Worm (Caenorhabditis elegans) whole organism, L2 larva: ENCODE results near the gene F53F8.6.

Source experiments
- C34F6.9 ChIP-seq: fragments of 150-350 bp; optimal IDR thresholded peaks from 2 replicates; lab custom pipeline; 2014; ENCODE audit warnings: missing biosample characterization, missing genetic modification characterization
- F13H6.1 ChIP-seq: sonication (generic microtip); optimal IDR thresholded peaks from 2 replicates; lab custom pipeline; 2016; ENCODE audit warnings: missing genetic modification characterization, missing compliant biosample characterization
- ZK546.5 ChIP-seq: sonication (generic microtip); optimal IDR thresholded peaks from 2 replicates; lab custom pipeline; 2017; ENCODE audit warnings: missing biosample characterization, missing genetic modification characterization
- alr-1 ChIP-seq: fragments of 150-350 bp; optimal IDR thresholded peaks from 2 replicates; lab custom pipeline; 2014; ENCODE audit warnings: missing biosample characterization, missing genetic modification characterization
- blmp-1 ChIP-seq: sonication (generic microtip); optimal IDR thresholded peaks from 2 replicates; lab custom pipeline; 2017; ENCODE audit warnings: missing genetic modification characterization, mild to moderate bottlenecking, missing compliant biosample characterization, antibody characterized with exemption, moderate library complexity; ENCODE audit not compliant: insufficient read depth
- crh-2 ChIP-seq: sonication (generic microtip); optimal IDR thresholded peaks from 2 replicates; lab custom pipeline; 2017; ENCODE audit warnings: missing biosample characterization, missing genetic modification characterization
- elt-3 ChIP-seq: sonication (generic microtip); optimal IDR thresholded peaks from 2 replicates; lab custom pipeline; 2017; ENCODE audit warnings: missing biosample characterization, missing genetic modification characterization
- gmeb-1 ChIP-seq: fragments of 150-350 bp; optimal IDR thresholded peaks from 2 replicates; lab custom pipeline; 2014; ENCODE audit warnings: missing biosample characterization, missing genetic modification characterization
- lin-11 ChIP-seq: fragments of 150-350 bp; sonication (generic microtip); optimal IDR thresholded peaks from 2 replicates; lab custom pipeline; 2014; ENCODE audit warnings: missing biosample characterization, missing genetic modification characterization, inconsistent platforms, mixed read lengths
- lin-13 ChIP-seq: fragments of 150-350 bp; optimal IDR thresholded peaks from 2 replicates; lab custom pipeline; 2014; ENCODE audit warnings: missing biosample characterization, missing genetic modification reagents, missing genetic modification characterization
- lin-39 ChIP-seq: fragments of 150-350 bp; optimal IDR thresholded peaks from 2 replicates; lab custom pipeline; 2014; ENCODE audit warnings: missing biosample characterization, missing genetic modification reagents, missing genetic modification characterization
- lsy-2 ChIP-seq, 2 experiments: fragments of 150-350 bp in 1 of 2; sonication (generic microtip) in 1 of 2; optimal IDR thresholded peaks; 2 replicates each; lab custom pipeline; 2014 to 2017; ENCODE audit warnings: missing biosample characterization in 2 of 2, missing genetic modification characterization in 2 of 2
- mab-5 ChIP-seq: fragments of 150-350 bp; optimal IDR thresholded peaks from 2 replicates; lab custom pipeline; 2014; ENCODE audit warnings: missing biosample characterization, missing genetic modification characterization
- mbf-1 ChIP-seq: sonication (generic microtip); optimal IDR thresholded peaks from 2 replicates; lab custom pipeline; 2017; ENCODE audit warnings: missing biosample characterization, missing genetic modification characterization
- mdl-1 ChIP-seq, 2 experiments: fragments of 150-350 bp in 1 of 2; sonication (generic microtip) in 1 of 2; optimal IDR thresholded peaks; 2 replicates each; lab custom pipeline; 2017; ENCODE audit warnings: missing biosample characterization in 2 of 2, missing genetic modification characterization in 2 of 2
- nhr-10 ChIP-seq: sonication (generic microtip); optimal IDR thresholded peaks from 2 replicates; lab custom pipeline; 2017; ENCODE audit warnings: missing biosample characterization, missing genetic modification characterization
- nhr-12 ChIP-seq: fragments of 150-350 bp; optimal IDR thresholded peaks from 2 replicates; lab custom pipeline; 2014; ENCODE audit warnings: missing biosample characterization, missing genetic modification characterization
- nhr-129 ChIP-seq: fragments of 150-350 bp; optimal IDR thresholded peaks from 2 replicates; lab custom pipeline; 2014; ENCODE audit warnings: missing biosample characterization, missing genetic modification characterization
- nhr-237 ChIP-seq: fragments of 150-350 bp; optimal IDR thresholded peaks from 2 replicates; lab custom pipeline; 2014; ENCODE audit warnings: missing biosample characterization, missing genetic modification characterization
- nhr-6 ChIP-seq: fragments of 150-350 bp; optimal IDR thresholded peaks from 2 replicates; lab custom pipeline; 2014; ENCODE audit warnings: missing biosample characterization, missing genetic modification characterization
- nhr-77 ChIP-seq: fragments of 150-350 bp; optimal IDR thresholded peaks from 2 replicates; lab custom pipeline; 2014; ENCODE audit warnings: missing biosample characterization, missing genetic modification characterization
- sem-4 ChIP-seq: fragments of 150-350 bp; optimal IDR thresholded peaks from 2 replicates; lab custom pipeline; 2014; ENCODE audit warnings: missing biosample characterization, missing genetic modification reagents, missing genetic modification characterization
- skn-1 ChIP-seq: sonication (generic microtip); optimal IDR thresholded peaks from 2 replicates; lab custom pipeline; 2017; ENCODE audit warnings: missing biosample characterization, missing genetic modification characterization
- sma-3 ChIP-seq: sonication (generic microtip); optimal IDR thresholded peaks from 2 replicates; lab custom pipeline; 2016; ENCODE audit warnings: missing genetic modification reagents, missing genetic modification characterization, missing compliant biosample characterization
- sma-9 ChIP-seq, 2 experiments: fragments of 150-350 bp in 1 of 2; sonication (generic microtip) in 1 of 2; optimal IDR thresholded peaks; 2 replicates each; lab custom pipeline; 2014 to 2016; ENCODE audit warnings: missing genetic modification characterization in 2 of 2, mild to moderate bottlenecking in 1 of 2, missing biosample characterization in 1 of 2, missing compliant biosample characterization in 1 of 2, missing genetic modification reagents in 1 of 2, moderate library complexity in 1 of 2
- snpc-4 ChIP-seq: fragments of 150-350 bp; optimal IDR thresholded peaks from 2 replicates; lab custom pipeline; 2014; ENCODE audit warnings: missing biosample characterization, missing genetic modification characterization
- unc-55 ChIP-seq: fragments of 150-350 bp; sonication (generic microtip); optimal IDR thresholded peaks from 3 replicates; lab custom pipeline; 2014; ENCODE audit warnings: missing biosample characterization, missing genetic modification reagents, missing genetic modification characterization
- unc-62 ChIP-seq: fragments of 150-350 bp; optimal IDR thresholded peaks from 2 replicates; lab custom pipeline; 2014; ENCODE audit warnings: missing biosample characterization, missing genetic modification reagents, missing genetic modification characterization
- zag-1 ChIP-seq: fragments of 150-350 bp; optimal IDR thresholded peaks from 2 replicates; lab custom pipeline; 2014; ENCODE audit warnings: missing biosample characterization, missing genetic modification characterization
- ztf-1 ChIP-seq: fragments of 200-800 bp; sonication (Bioruptor generic); conservative IDR thresholded peaks from 2 replicates; pipeline ENCODE4 v1.3.6; 2022; ENCODE audit warnings: missing genetic modification characterization, missing compliant biosample characterization
- ztf-11 ChIP-seq: sonication (generic microtip); optimal IDR thresholded peaks from 2 replicates; lab custom pipeline; 2017; ENCODE audit warnings: missing biosample characterization, missing genetic modification characterization

Gene F53F8.6

DNA sequence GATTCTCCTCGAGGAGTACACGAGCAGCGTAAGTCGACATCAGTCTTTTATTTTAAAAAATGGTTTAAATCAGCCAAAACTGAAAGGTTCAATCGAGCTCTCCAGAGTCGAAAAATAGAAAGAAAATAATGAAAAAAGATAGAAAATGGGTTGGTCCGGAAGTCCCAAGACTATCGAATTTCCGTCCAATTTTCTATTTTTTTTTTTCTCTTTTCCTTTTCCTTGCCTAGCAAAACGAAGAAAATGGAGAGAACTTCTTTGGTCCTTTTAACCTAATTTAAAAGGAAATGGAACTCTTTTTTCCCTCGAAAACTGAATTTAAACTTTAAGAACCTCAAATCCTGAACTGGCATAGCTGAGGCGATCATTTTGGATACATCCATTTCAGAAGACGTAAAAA, 35.4 kb downstream of the F53F8.6 start:
- TF ChIP-seq F13H6.1 (tag; lab: Kevin White, UChicago), result peak; percentile 25
- TF ChIP-seq snpc-4 (tag; lab: Kevin White, UChicago), result no peak
- TF ChIP-seq C34F6.9 (tag; lab: Kevin White, UChicago), result peak; percentile 13

ce11 chrV:20744290-20744837, 40.3 kb downstream of the F53F8.6 start, which contains the start of gene dnj-25:
dnj-25 (minus strand) TSS chrV:20744346.
- TF ChIP-seq lsy-2 (tag; optimal IDR thresholded peaks at IDR 0.05; lab: Kevin White, UChicago) (peak in 1 of 2 experiments; percentile 47), zag-1 (no peak), ztf-11 (tag; lab: Kevin White, UChicago) (no peak), unc-55 (GFP tag; lab: Kevin White, UChicago) (peak; percentile 54), lin-39 (tag; lab: Kevin White, UChicago) (no peak), lin-11 (tag; lab: Kevin White, UChicago) (no peak), nhr-129 (tag; lab: Kevin White, UChicago) (peak; percentile 10), lin-13 (GFP tag; lab: Kevin White, UChicago) (peak; percentile 30), C34F6.9 (tag; lab: Kevin White, UChicago) (peak; percentile 46)

ce11 chrV:20745278-20745677, 41.3 kb downstream of the F53F8.6 start:
- TF ChIP-seq alr-1 (tag; lab: Kevin White, UChicago), result no peak
- peak; percentile 26 for TF ChIP-seq F13H6.1 (tag; lab: Kevin White, UChicago)

DNA sequence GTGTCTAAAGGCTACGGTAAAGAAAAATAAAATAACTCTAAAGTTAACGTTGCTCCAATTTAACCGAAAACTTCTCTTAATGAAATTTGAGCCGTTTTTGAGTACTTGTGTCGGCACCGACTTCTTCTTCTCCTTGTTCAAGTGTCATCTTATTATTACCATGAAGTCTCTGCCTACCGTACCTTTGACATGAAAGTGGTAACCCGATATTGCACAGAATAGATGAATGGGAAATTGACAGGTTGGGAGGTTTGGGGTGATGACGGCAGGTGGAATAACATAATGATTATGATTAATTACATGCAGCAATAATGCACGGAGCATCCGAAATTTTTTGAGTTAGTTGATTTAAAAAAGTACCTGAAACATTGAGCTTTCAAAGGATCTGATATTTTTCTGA, 42.8 kb downstream of the F53F8.6 start:
- TF ChIP-seq F13H6.1 (tag; lab: Kevin White, UChicago), result peak; percentile 41
- no peak for TF ChIP-seq nhr-10

DNA sequence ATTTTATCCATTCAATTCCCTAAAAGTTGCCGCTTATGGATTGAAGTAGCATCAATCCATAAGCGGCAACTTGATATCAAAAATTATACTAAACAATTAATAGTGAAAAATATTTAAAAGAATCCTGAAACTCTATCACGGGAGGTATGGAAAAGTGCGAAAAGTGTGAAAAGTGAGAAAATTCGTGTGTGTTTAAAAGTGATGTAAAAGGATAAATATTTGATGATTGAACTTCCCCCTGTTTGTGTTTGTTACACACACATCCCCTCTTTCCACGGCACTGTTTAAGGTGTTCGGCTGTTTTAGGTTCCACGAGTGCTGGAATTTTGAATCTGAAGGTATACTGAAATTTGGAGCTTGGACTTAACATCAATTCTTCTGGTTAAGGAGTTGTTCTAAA, 43.9 kb downstream of the F53F8.6 start:
- TF ChIP-seq ZK546.5 (tag; lab: Kevin White, UChicago) (no peak), mbf-1 (tag; lab: Kevin White, UChicago) (no peak), snpc-4 (tag; lab: Kevin White, UChicago) (no peak)

DNA sequence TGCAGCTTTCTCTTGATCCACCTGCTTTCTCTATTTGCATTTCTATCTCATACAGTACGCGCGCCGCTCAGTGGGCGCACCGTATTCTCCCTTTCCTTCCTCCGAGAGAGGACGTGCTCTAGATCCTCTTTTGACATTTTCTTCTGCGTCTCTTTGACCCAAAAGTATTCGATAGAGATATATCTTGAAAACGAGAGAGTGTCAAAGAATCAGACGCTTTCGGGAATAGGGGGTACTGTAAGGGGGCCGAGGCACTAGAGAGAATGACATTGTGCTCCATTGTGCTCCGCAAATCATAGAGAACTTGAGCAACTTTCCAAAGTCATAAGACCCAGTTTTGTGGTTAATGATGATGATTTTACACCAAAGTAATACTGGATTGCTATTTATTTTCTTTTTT, 45.1 kb downstream of the F53F8.6 start:
- TF ChIP-seq nhr-237 (tag; lab: Kevin White, UChicago) (no peak), F13H6.1 (tag; lab: Kevin White, UChicago) (peak; percentile 52), nhr-12 (tag; lab: Kevin White, UChicago) (no peak), mab-5 (no peak), sma-3 (GFP tag; lab: Kevin White, UChicago) (no peak), snpc-4 (tag; lab: Kevin White, UChicago) (no peak), sma-9 (GFP tag; optimal IDR thresholded peaks at IDR 0.05; lab: Kevin White, UChicago) (peak; percentile 15), sma-9 (tag; optimal IDR thresholded peaks at IDR 0.05; lab: Kevin White, UChicago) (no peak), lin-39 (tag; lab: Kevin White, UChicago) (no peak), nhr-129 (tag; lab: Kevin White, UChicago) (peak; percentile 49), mdl-1 (tag; optimal IDR thresholded peaks at IDR 0.05; lab: Kevin White, UChicago) (no peak), ZK546.5 (tag; lab: Kevin White, UChicago) (no peak), skn-1 (tag; lab: Kevin White, UChicago) (no peak), ztf-1 (GFP tag; lab: Robert Waterston, UW) (no peak), blmp-1 (tag; lab: Kevin White, UChicago) (no peak), nhr-10 (no peak), gmeb-1 (tag; lab: Kevin White, UChicago) (no peak), sem-4 (tag; lab: Kevin White, UChicago) (no peak), unc-62 (no peak), nhr-77 (tag; lab: Kevin White, UChicago) (no peak), lsy-2 (tag; optimal IDR thresholded peaks at IDR 0.05; lab: Kevin White, UChicago) (peak in 1 of 2 experiments; percentile 0), nhr-6 (tag; lab: Kevin White, UChicago) (no peak), crh-2 (tag; lab: Kevin White, UChicago) (no peak), unc-55 (GFP tag; lab: Kevin White, UChicago) (no peak), elt-3 (tag; lab: Kevin White, UChicago) (no peak)
